Worm (Caenorhabditis elegans) whole organism, late embryonic: ENCODE results near the gene arp-6.

Experiments
- ama-1 ChIP-seq: fragments of 150-350 bp; optimal IDR thresholded peaks from 2 replicates; lab custom pipeline; 2014
- ets-4 ChIP-seq: sonication (generic microtip); optimal IDR thresholded peaks from 2 replicates; lab custom pipeline; 2016; ENCODE audit warnings: missing genetic modification characterization, missing compliant biosample characterization
- eyg-1 ChIP-seq: sonication (generic microtip); optimal IDR thresholded peaks from 2 replicates; lab custom pipeline; 2016; ENCODE audit warnings: missing genotype, missing genetic modification characterization, missing compliant biosample characterization
- gmeb-2 ChIP-seq: sonication (generic microtip); optimal IDR thresholded peaks from 2 replicates; lab custom pipeline; 2016; ENCODE audit warnings: missing genetic modification characterization, inconsistent platforms, missing compliant biosample characterization
- nfya-1 ChIP-seq: sonication (generic microtip); optimal IDR thresholded peaks from 2 replicates; lab custom pipeline; 2017; ENCODE audit warnings: missing genetic modification characterization, mild to moderate bottlenecking, missing compliant biosample characterization, antibody characterized with exemption, moderate library complexity
- nhr-232 ChIP-seq: sonication (generic microtip); optimal IDR thresholded peaks from 2 replicates; lab custom pipeline; 2016; ENCODE audit warnings: missing genetic modification characterization, missing compliant biosample characterization
- pha-4 ChIP-seq: fragments of 150-350 bp; optimal IDR thresholded peaks from 2 replicates; lab custom pipeline; 2018; ENCODE audit warnings: missing biosample characterization, missing genetic modification reagents, missing genetic modification characterization

ce11 chrII:8050477-8050876 is 13.3 kb upstream of the arp-6 start, which contains the start of gene mtre-1:
- TF ChIP-seq nfya-1 (no peak), nhr-232 (tag; lab: Kevin White, UChicago) (no peak), ama-1 (lab: Kevin White, UChicago) (no peak), gmeb-2 (tag; lab: Kevin White, UChicago) (no peak), pha-4 (tag; lab: Kevin White, UChicago) (no peak), ets-4 (no peak), eyg-1 (tag; lab: Kevin White, UChicago) (no peak)
